Worm (Caenorhabditis elegans): Measurements from ENCODE around the gene F56C3.10.
"Not testable (repeated sequence)": the region's sequence is repeated elsewhere in the genome, so short reads cannot be mapped to it uniquely, and the experiment has no call there.

Gene F56C3.10

ce11 chrX:1381565-1381964, at the start of gene F56C3.10:
TSS of gene F56C3.10 (minus strand) at chrX:1381665.
- TF ChIP-seq tab-1 (GFP tag; IDR thresholded peaks at IDR 0.05) (no peak), cog-1 (tag; optimal IDR thresholded peaks at IDR 0.05) (no peak), ztf-29 (GFP tag; IDR thresholded peaks at IDR 0.05) (no peak), med-1 (GFP tag; optimal IDR thresholded peaks at IDR 0.05; ENCODE audit: insufficient read depth) (no peak), ref-1 (GFP tag; conservative IDR thresholded peaks at IDR 0.05) (no peak), ztf-23 (GFP tag; IDR thresholded peaks at IDR 0.05) (no peak), T22C8.4 (GFP tag; IDR thresholded peaks at IDR 0.05) (no peak), klf-2 (GFP tag; conservative IDR thresholded peaks at IDR 0.05) (no peak), flt-1 (GFP tag; IDR thresholded peaks at IDR 0.05) (no peak)

- TF ChIP-seq tab-1, ztf-23, T22C8.4 (GFP tag; IDR thresholded peaks at IDR 0.05): not testable (repeated sequence)
Observed at ce11 chrX:1430707-1431106, 49.2 kb upstream of the F56C3.10 start, which contains the start of gene F19G12.1. TSS of gene F19G12.1 (plus strand) at chrX:1431007.

ce11 chrX:1426425-1426824, 45.0 kb upstream of the F56C3.10 start, which contains the start of gene F19G12.11:
TSS of gene F19G12.11 (minus strand) at chrX:1426525.
- no peak for TF ChIP-seq flt-1 (GFP tag; IDR thresholded peaks at IDR 0.05)
- TF ChIP-seq med-1 (GFP tag; optimal IDR thresholded peaks at IDR 0.05; ENCODE audit: insufficient read depth) = no peak
- no peak for TF ChIP-seq klf-2 (GFP tag; conservative IDR thresholded peaks at IDR 0.05)
- TF ChIP-seq ztf-29 (GFP tag; IDR thresholded peaks at IDR 0.05) = no peak
- TF ChIP-seq tab-1 (GFP tag; IDR thresholded peaks at IDR 0.05) = no peak
- TF ChIP-seq cog-1 (tag; optimal IDR thresholded peaks at IDR 0.05) = no peak
- TF ChIP-seq ref-1 (GFP tag; conservative IDR thresholded peaks at IDR 0.05) = no peak
- TF ChIP-seq T22C8.4 (GFP tag; IDR thresholded peaks at IDR 0.05) = no peak
- no peak for TF ChIP-seq ztf-23 (GFP tag; IDR thresholded peaks at IDR 0.05)

- TF ChIP-seq med-1 (GFP tag; optimal IDR thresholded peaks at IDR 0.05; ENCODE audit: insufficient read depth) (no peak), flt-1 (GFP tag; IDR thresholded peaks at IDR 0.05) (no peak), ztf-23 (GFP tag; IDR thresholded peaks at IDR 0.05) (no peak), tab-1 (GFP tag; IDR thresholded peaks at IDR 0.05) (no peak), ref-1 (GFP tag; conservative IDR thresholded peaks at IDR 0.05) (no peak), T22C8.4 (GFP tag; IDR thresholded peaks at IDR 0.05) (no peak), cog-1 (tag; optimal IDR thresholded peaks at IDR 0.05) (no peak), ztf-29 (GFP tag; IDR thresholded peaks at IDR 0.05) (no peak), klf-2 (GFP tag; conservative IDR thresholded peaks at IDR 0.05) (no peak)
Observed at ce11 chrX:1424509-1424908, 43.0 kb upstream of the F56C3.10 start, which contains the start of gene F19G12.3. TSS of gene F19G12.3 (plus strand) at chrX:1424809.

- no peak for TF ChIP-seq ztf-29 (GFP tag; IDR thresholded peaks at IDR 0.05)
- no peak for TF ChIP-seq klf-2 (GFP tag; conservative IDR thresholded peaks at IDR 0.05)
- no peak for TF ChIP-seq flt-1 (GFP tag; IDR thresholded peaks at IDR 0.05)
Observed at ce11 chrX:1420524-1420923, 39.1 kb upstream of the F56C3.10 start.

ce11 chrX:1419163-1419696, 37.8 kb upstream of the F56C3.10 start, which contains the start of gene F19G12.9:
TSS of gene F19G12.9 (plus strand) at chrX:1419213.
- no peak for TF ChIP-seq ztf-29 (GFP tag; IDR thresholded peaks at IDR 0.05)
- no peak for TF ChIP-seq tab-1 (GFP tag; IDR thresholded peaks at IDR 0.05)
- TF ChIP-seq flt-1 (GFP tag; IDR thresholded peaks at IDR 0.05) = no peak
- TF ChIP-seq ref-1 (GFP tag; conservative IDR thresholded peaks at IDR 0.05) = no peak
- TF ChIP-seq T22C8.4 (GFP tag; IDR thresholded peaks at IDR 0.05) = no peak
- TF ChIP-seq klf-2 (GFP tag; conservative IDR thresholded peaks at IDR 0.05) = no peak
- TF ChIP-seq med-1 (GFP tag; optimal IDR thresholded peaks at IDR 0.05; ENCODE audit: insufficient read depth) = no peak
- no peak for TF ChIP-seq ztf-23 (GFP tag; IDR thresholded peaks at IDR 0.05)
- no peak for TF ChIP-seq cog-1 (tag; optimal IDR thresholded peaks at IDR 0.05)

ce11 chrX:1416776-1417354, 35.4 kb upstream of the F56C3.10 start, which contains the start of the genes F19G12.4 and F19G12.8:
TSS of gene F19G12.4 (plus strand) at chrX:1417304.
TSS of gene F19G12.8 (plus strand) at chrX:1417320.
- TF ChIP-seq klf-2 (GFP tag; conservative IDR thresholded peaks at IDR 0.05) (no peak), ztf-23 (GFP tag; IDR thresholded peaks at IDR 0.05) (no peak), cog-1 (tag; optimal IDR thresholded peaks at IDR 0.05) (no peak), flt-1 (GFP tag; IDR thresholded peaks at IDR 0.05) (no peak), med-1 (GFP tag; optimal IDR thresholded peaks at IDR 0.05; ENCODE audit: insufficient read depth) (no peak), ztf-29 (GFP tag; IDR thresholded peaks at IDR 0.05) (no peak), ref-1 (GFP tag; conservative IDR thresholded peaks at IDR 0.05) (no peak), T22C8.4 (GFP tag; IDR thresholded peaks at IDR 0.05) (no peak), tab-1 (GFP tag; IDR thresholded peaks at IDR 0.05) (no peak)

- no peak for TF ChIP-seq ztf-23 (GFP tag; IDR thresholded peaks at IDR 0.05)
- TF ChIP-seq med-1 (GFP tag; optimal IDR thresholded peaks at IDR 0.05; ENCODE audit: insufficient read depth) = no peak
- no peak for TF ChIP-seq tab-1 (GFP tag; IDR thresholded peaks at IDR 0.05)
- no peak for TF ChIP-seq ztf-29 (GFP tag; IDR thresholded peaks at IDR 0.05)
- no peak for TF ChIP-seq klf-2 (GFP tag; conservative IDR thresholded peaks at IDR 0.05)
- TF ChIP-seq cog-1 (tag; optimal IDR thresholded peaks at IDR 0.05) = no peak
- TF ChIP-seq flt-1 (GFP tag; IDR thresholded peaks at IDR 0.05) = no peak
- no peak for TF ChIP-seq T22C8.4 (GFP tag; IDR thresholded peaks at IDR 0.05)
- no peak for TF ChIP-seq ref-1 (GFP tag; conservative IDR thresholded peaks at IDR 0.05)
Observed at ce11 chrX:1412844-1413243, 31.4 kb upstream of the F56C3.10 start, which contains the start of gene srh-19. TSS of gene srh-19 (plus strand) at chrX:1413144.

ce11 chrX:1410552-1410951, 29.1 kb upstream of the F56C3.10 start, which contains the start of gene abu-2:
TSS of gene abu-2 (minus strand) at chrX:1410652.
- TF ChIP-seq ref-1 (GFP tag; conservative IDR thresholded peaks at IDR 0.05) (no peak), med-1 (GFP tag; optimal IDR thresholded peaks at IDR 0.05; ENCODE audit: insufficient read depth) (no peak)

ce11 chrX:1409224-1409623, 27.8 kb upstream of the F56C3.10 start:
- TF ChIP-seq flt-1 (GFP tag; IDR thresholded peaks at IDR 0.05) (no peak), med-1 (GFP tag; optimal IDR thresholded peaks at IDR 0.05; ENCODE audit: insufficient read depth) (no peak), ztf-29 (GFP tag; IDR thresholded peaks at IDR 0.05) (no peak), tab-1 (GFP tag; IDR thresholded peaks at IDR 0.05) (no peak), ref-1 (GFP tag; conservative IDR thresholded peaks at IDR 0.05) (no peak), ztf-23 (GFP tag; IDR thresholded peaks at IDR 0.05) (no peak), cog-1 (tag; optimal IDR thresholded peaks at IDR 0.05) (no peak), klf-2 (GFP tag; conservative IDR thresholded peaks at IDR 0.05) (no peak), T22C8.4 (GFP tag; IDR thresholded peaks at IDR 0.05) (no peak)

Data from whole organism, midembryonic.